Fruit fly (Drosophila melanogaster) whole organism, embryonic: Measurements from ENCODE around the gene sni.

Source experiments
- Aef1 ChIP-seq: fragments of 200-800 bp; sonication (Bioruptor generic); IDR thresholded peaks from 3 replicates; pipeline ENCODE4 v1.3.6; 2022; ENCODE audit warnings: missing biosample characterization, missing genetic modification characterization
- CG10274 ChIP-seq: fragments of 200-800 bp; sonication (Bioruptor generic); optimal IDR thresholded peaks from 3 replicates; lab custom pipeline; 2017; ENCODE audit warnings: missing biosample characterization, mild to moderate bottlenecking, missing genetic modification characterization
- CG10565 ChIP-seq: fragments of 200-800 bp; sonication (Bioruptor generic); optimal IDR thresholded peaks from 3 replicates; lab custom pipeline; 2016; ENCODE audit warnings: missing biosample characterization, mild to moderate bottlenecking, missing genetic modification characterization
- CG10959 ChIP-seq: fragments of 200-800 bp; sonication (Bioruptor generic); IDR thresholded peaks from 2 replicates; pipeline ENCODE4 v1.3.6; 2022; ENCODE audit warnings: missing biosample characterization, missing genetic modification characterization
- CG11723 ChIP-seq: fragments of 200-800 bp; sonication (Bioruptor generic); optimal IDR thresholded peaks from 2 replicates; lab custom pipeline; 2017; ENCODE audit warnings: missing biosample characterization, mild to moderate bottlenecking, missing genetic modification characterization
- CG17359 ChIP-seq: fragments of 200-800 bp; sonication (Bioruptor generic); optimal IDR thresholded peaks from 3 replicates; lab custom pipeline; 2018; ENCODE audit warnings: missing biosample characterization, mild to moderate bottlenecking, missing genetic modification characterization, moderate library complexity
- CG17385 ChIP-seq: fragments of 200-800 bp; sonication (Bioruptor generic); optimal IDR thresholded peaks from 3 replicates; lab custom pipeline; 2018; ENCODE audit warnings: missing biosample characterization, mild to moderate bottlenecking, missing genetic modification characterization
- CG17829 ChIP-seq: fragments of 200-800 bp; optimal IDR thresholded peaks from 2 replicates; lab custom pipeline; 2019; ENCODE audit warnings: missing biosample characterization, mild to moderate bottlenecking, missing genetic modification characterization, moderate library complexity
- CG31441 ChIP-seq: fragments of 200-800 bp; sonication (Bioruptor generic); IDR thresholded peaks from 2 replicates; pipeline ENCODE4 v1.3.6; 2022; ENCODE audit warnings: missing biosample characterization, missing genetic modification characterization
- CG4328 ChIP-seq: fragments of 200-800 bp; sonication (Bioruptor generic); optimal IDR thresholded peaks from 3 replicates; lab custom pipeline; 2017; ENCODE audit warnings: missing biosample characterization, missing genetic modification reagents, missing genetic modification characterization
- CG43689 ChIP-seq: fragments of 200-800 bp; sonication (Bioruptor generic); IDR thresholded peaks from 2 replicates; pipeline ENCODE4 v1.3.6; 2022; ENCODE audit warnings: missing biosample characterization, missing genetic modification characterization
- CG4404 ChIP-seq: fragments of 200-800 bp; sonication (Bioruptor generic); IDR thresholded peaks from 2 replicates; pipeline ENCODE4 v1.3.6; 2022; ENCODE audit warnings: missing biosample characterization, missing genetic modification characterization
- CG4424 ChIP-seq: fragments of 200-800 bp; sonication (Bioruptor generic); optimal IDR thresholded peaks from 3 replicates; lab custom pipeline; 2016; ENCODE audit warnings: missing biosample characterization, missing genetic modification characterization
- CG6791 ChIP-seq: fragments of 200-800 bp; sonication (Bioruptor generic); IDR thresholded peaks from 3 replicates; pipeline ENCODE4 v1.3.6; 2022; ENCODE audit warnings: missing biosample characterization, missing genetic modification characterization; ENCODE audit not compliant: partially characterized antibody
- CG8290 ChIP-seq, 3 experiments: fragments of 200-800 bp; sonication (Bioruptor generic); optimal IDR thresholded peaks; 2 replicates each; lab custom pipeline; 2016 to 2019; ENCODE audit warnings: missing biosample characterization in 3 of 3, missing genetic modification characterization in 3 of 3, mild to moderate bottlenecking in 2 of 3, moderate library complexity in 1 of 3
- D ChIP-seq, 2 experiments: fragments of 200-800 bp in 1 of 2; fragments of >200 bp in 1 of 2; sonication (Bioruptor generic) in 1 of 2; optimal IDR thresholded peaks; 2 replicates in 1 of 2; 3 replicates in 1 of 2; lab custom pipeline; 2017; ENCODE audit warnings: mild to moderate bottlenecking in 1 of 2, missing biosample characterization in 1 of 2, missing genetic modification characterization in 1 of 2, missing genetic modification reagents in 1 of 2
- D19A ChIP-seq: fragments of 200-800 bp; optimal IDR thresholded peaks from 3 replicates; lab custom pipeline; 2019; ENCODE audit warnings: missing biosample characterization, mild to moderate bottlenecking, missing genetic modification characterization, moderate library complexity
- Fer1 ChIP-seq: fragments of 200-800 bp; sonication (Bioruptor generic); optimal IDR thresholded peaks from 2 replicates; lab custom pipeline; 2017; ENCODE audit warnings: missing biosample characterization, mild to moderate bottlenecking, missing genetic modification characterization
- Hey ChIP-seq: fragments of 200-800 bp; sonication (Bioruptor generic); optimal IDR thresholded peaks from 3 replicates; lab custom pipeline; 2018; ENCODE audit warnings: missing biosample characterization, mild to moderate bottlenecking, missing genetic modification characterization
- Hr3 ChIP-seq: fragments of 200-800 bp; sonication (Bioruptor generic); optimal IDR thresholded peaks from 3 replicates; lab custom pipeline; 2016; ENCODE audit warnings: missing biosample characterization, missing genetic modification characterization
- Jarid2 ChIP-seq: fragments of 200-800 bp; sonication (Bioruptor generic); optimal IDR thresholded peaks from 3 replicates; lab custom pipeline; 2017; ENCODE audit warnings: mild to moderate bottlenecking, missing biosample characterization, missing genetic modification reagents, missing genetic modification characterization
- Ravus ChIP-seq: fragments of 200-800 bp; sonication (Bioruptor generic); IDR thresholded peaks from 2 replicates; pipeline ENCODE4 v1.3.6; 2022; ENCODE audit warnings: missing biosample characterization, missing genetic modification characterization
- Trl ChIP-seq, 3 experiments: fragments of >200 bp in 2 of 3; fragments of 200-800 bp in 1 of 3; sonication (Bioruptor generic) in 1 of 3; optimal IDR thresholded peaks; 2 replicates in 1 of 3; 3 replicates in 2 of 3; lab custom pipeline; 2016 to 2017; ENCODE audit warnings: missing biosample characterization in 1 of 3, missing genetic modification characterization in 1 of 3
- Usf ChIP-seq: fragments of 200-800 bp; sonication (Bioruptor generic); optimal IDR thresholded peaks from 2 replicates; lab custom pipeline; 2017; ENCODE audit warnings: missing genotype, missing biosample characterization, missing genetic modification characterization
- ac ChIP-seq: fragments of 200-800 bp; sonication (Bioruptor generic); optimal IDR thresholded peaks from 3 replicates; lab custom pipeline; 2017; ENCODE audit warnings: missing biosample characterization, mild to moderate bottlenecking, missing genetic modification characterization
- bsh ChIP-seq, 2 experiments: fragments of 200-800 bp; sonication (Bioruptor generic); optimal IDR thresholded peaks; 2 replicates each; lab custom pipeline; 2017 to 2018; ENCODE audit warnings: mild to moderate bottlenecking in 2 of 2, missing biosample characterization in 2 of 2, missing genetic modification characterization in 2 of 2, moderate library complexity in 1 of 2
- cato ChIP-seq: fragments of 200-800 bp; sonication (Bioruptor generic); optimal IDR thresholded peaks from 2 replicates; lab custom pipeline; 2016; ENCODE audit warnings: missing biosample characterization, missing genetic modification characterization, borderline replicate concordance
- cg ChIP-seq: fragments of 200-800 bp; sonication (Bioruptor generic); optimal IDR thresholded peaks from 3 replicates; lab custom pipeline; 2019; ENCODE audit warnings: missing biosample characterization, mild to moderate bottlenecking, missing genetic modification characterization, moderate library complexity
- chif ChIP-seq, 2 experiments: fragments of 200-800 bp; sonication (Bioruptor generic); optimal IDR thresholded peaks; 3 replicates each; lab custom pipeline; 2016; ENCODE audit warnings: missing biosample characterization in 2 of 2, missing genetic modification characterization in 2 of 2
- croc ChIP-seq: fragments of 200-800 bp; sonication (Bioruptor generic); conservative IDR thresholded peaks from 3 replicates; pipeline ENCODE4 v1.3.6; 2022; ENCODE audit warnings: missing biosample characterization, missing genetic modification characterization
- dmrt11E ChIP-seq: fragments of 200-800 bp; sonication (Bioruptor generic); optimal IDR thresholded peaks from 3 replicates; lab custom pipeline; 2018; ENCODE audit warnings: missing biosample characterization, mild to moderate bottlenecking, missing genetic modification characterization, moderate library complexity
- exex ChIP-seq: fragments of 200-800 bp; sonication (Bioruptor generic); optimal IDR thresholded peaks from 4 replicates; lab custom pipeline; 2018; ENCODE audit warnings: missing biosample characterization, mild to moderate bottlenecking, missing genetic modification characterization, moderate library complexity
- fd64A ChIP-seq: fragments of 200-800 bp; sonication (Bioruptor generic); optimal IDR thresholded peaks from 3 replicates; lab custom pipeline; 2018; ENCODE audit warnings: missing biosample characterization, mild to moderate bottlenecking, missing genetic modification characterization
- gem ChIP-seq: fragments of 200-800 bp; sonication (Bioruptor generic); optimal IDR thresholded peaks from 2 replicates; lab custom pipeline; 2019; ENCODE audit warnings: missing biosample characterization, mild to moderate bottlenecking, missing genetic modification characterization, moderate library complexity
- ham ChIP-seq: fragments of 200-800 bp; sonication (Bioruptor generic); IDR thresholded peaks from 2 replicates; pipeline ENCODE4 v1.3.6; 2022; ENCODE audit warnings: missing biosample characterization, missing genetic modification characterization
- kni ChIP-seq: fragments of 200-800 bp; sonication (Bioruptor generic); optimal IDR thresholded peaks from 3 replicates; lab custom pipeline; 2017; ENCODE audit warnings: mild to moderate bottlenecking, missing biosample characterization, missing genetic modification reagents, missing genetic modification characterization
- lola ChIP-seq, 3 experiments: fragments of >200 bp in 2 of 3; fragments of 200-800 bp in 1 of 3; sonication (Bioruptor generic) in 1 of 3; optimal IDR thresholded peaks; 2 replicates each; lab custom pipeline; 2017 to 2019; ENCODE audit warnings: missing biosample characterization in 3 of 3, missing genetic modification characterization in 3 of 3, mild to moderate bottlenecking in 1 of 3, moderate library complexity in 1 of 3
- maf-S ChIP-seq: fragments of 200-800 bp; sonication (Bioruptor generic); optimal IDR thresholded peaks from 2 replicates; lab custom pipeline; 2016; ENCODE audit warnings: missing biosample characterization, missing genetic modification characterization
- mam ChIP-seq: fragments of 200-800 bp; sonication (Bioruptor generic); optimal IDR thresholded peaks from 3 replicates; lab custom pipeline; 2016; ENCODE audit warnings: missing biosample characterization, missing genetic modification characterization
- onecut ChIP-seq: fragments of 200-800 bp; sonication (Bioruptor generic); IDR thresholded peaks from 2 replicates; pipeline ENCODE4 v1.3.6; 2022; ENCODE audit warnings: missing biosample characterization, missing genetic modification characterization
- pros ChIP-seq: fragments of 200-800 bp; sonication (Bioruptor generic); optimal IDR thresholded peaks from 3 replicates; lab custom pipeline; 2019; ENCODE audit warnings: missing biosample characterization, mild to moderate bottlenecking, missing genetic modification characterization, moderate library complexity
- row ChIP-seq: fragments of 200-800 bp; sonication (Bioruptor generic); IDR thresholded peaks from 3 replicates; pipeline ENCODE4 v1.3.6; 2022; ENCODE audit warnings: missing biosample characterization, missing genetic modification characterization
- sd ChIP-seq: fragments of 200-800 bp; sonication (Bioruptor generic); optimal IDR thresholded peaks from 3 replicates; lab custom pipeline; 2018; ENCODE audit warnings: missing biosample characterization, mild to moderate bottlenecking, missing genetic modification characterization, moderate library complexity
- wor ChIP-seq: fragments of 200-800 bp; sonication (Bioruptor generic); IDR thresholded peaks from 2 replicates; pipeline ENCODE4 v1.3.6; 2022; ENCODE audit warnings: missing biosample characterization, missing genetic modification characterization
- yki ChIP-seq: fragments of >200 bp; optimal IDR thresholded peaks from 3 replicates; lab custom pipeline; 2018
- z ChIP-seq: fragments of 200-800 bp; sonication (Bioruptor generic); IDR thresholded peaks from 3 replicates; pipeline ENCODE4 v1.3.6; 2022; ENCODE audit warnings: missing biosample characterization, missing genetic modification characterization
- zen ChIP-seq: fragments of 200-800 bp; sonication (Bioruptor generic); optimal IDR thresholded peaks from 3 replicates; lab custom pipeline; 2018; ENCODE audit warnings: missing biosample characterization, mild to moderate bottlenecking, missing genetic modification characterization, moderate library complexity
- zf30C ChIP-seq: fragments of 200-800 bp; sonication (Bioruptor generic); optimal IDR thresholded peaks from 3 replicates; lab custom pipeline; 2018; ENCODE audit warnings: missing biosample characterization, mild to moderate bottlenecking, missing genetic modification characterization

The sni gene

dm6 chrX:8215094-8215854 is 28.5 kb downstream of the sni start:
- TF ChIP-seq dmrt11E = peak; percentile 21
- TF ChIP-seq CG4424 (GFP tag; lab: Kevin White, UChicago) = no peak
- TF ChIP-seq Fer1 (GFP tag; lab: Kevin White, UChicago) = no peak
- TF ChIP-seq CG6791 (GFP tag; lab: Robert Waterston, UW) = no peak
- no peak for TF ChIP-seq Hr3
- TF ChIP-seq pros (GFP tag; lab: Kevin White, UChicago) = peak; percentile 85
- TF ChIP-seq chif (GFP tag; optimal IDR thresholded peaks at IDR 0.05; lab: Kevin White, UChicago) = no peak
- TF ChIP-seq lola (GFP tag; optimal IDR thresholded peaks at IDR 0.05; lab: Kevin White, UChicago) = peak in 1 of 3 experiments; percentile 24
- no peak for TF ChIP-seq CG11723
- TF ChIP-seq z = 0 out of 3 replicates have a peak, but pooled peaks have one; percentile 58
- TF ChIP-seq CG10274 (GFP tag; lab: Kevin White, UChicago) = peak; percentile 53
- no peak for TF ChIP-seq CG4328
- peak in 1 of 2 experiments; percentile 62 for TF ChIP-seq bsh (GFP tag; optimal IDR thresholded peaks at IDR 0.05; lab: Kevin White, UChicago)
- no peak for TF ChIP-seq ac (GFP tag; lab: Kevin White, UChicago)
- TF ChIP-seq cato = no peak
- no peak for TF ChIP-seq CG43689 (GFP tag; lab: Robert Waterston, UW)
- TF ChIP-seq exex = no peak
- no peak for TF ChIP-seq Aef1 (GFP tag; lab: Robert Waterston, UW)
- TF ChIP-seq zf30C = no peak
- no peak for TF ChIP-seq Hey (tag; lab: Kevin White, UChicago)
- no peak for TF ChIP-seq CG8290 (GFP tag; optimal IDR thresholded peaks at IDR 0.05; lab: Kevin White, UChicago)
- TF ChIP-seq CG8290 (tag; optimal IDR thresholded peaks at IDR 0.05; lab: Kevin White, UChicago) = no peak
- TF ChIP-seq CG4404 (GFP tag; lab: Robert Waterston, UW) = no peak
- peak; percentile 74 for TF ChIP-seq cg (GFP tag; lab: Kevin White, UChicago)
- TF ChIP-seq Ravus = no peak
- TF ChIP-seq CG31441 (GFP tag; lab: Robert Waterston, UW) = no peak
- TF ChIP-seq kni (GFP tag; lab: Kevin White, UChicago) = peak; percentile 40
- TF ChIP-seq maf-S (GFP tag; lab: Kevin White, UChicago) = no peak
- no peak for TF ChIP-seq Jarid2 (GFP tag; lab: Kevin White, UChicago)
- peak; percentile 84 for TF ChIP-seq CG17385 (GFP tag; lab: Kevin White, UChicago)
- TF ChIP-seq CG17359 (tag; lab: Kevin White, UChicago) = no peak
- TF ChIP-seq yki (lab: Kevin White, UChicago) = peak; percentile 43
- no peak for TF ChIP-seq mam (GFP tag; lab: Kevin White, UChicago)
- TF ChIP-seq D (optimal IDR thresholded peaks at IDR 0.05; lab: Kevin White, UChicago) = peak; percentile 78
- no peak for TF ChIP-seq D (GFP tag; optimal IDR thresholded peaks at IDR 0.05; lab: Kevin White, UChicago)
- no peak for TF ChIP-seq CG17829
- TF ChIP-seq CG10565 (GFP tag; lab: Kevin White, UChicago) = no peak
- no peak for TF ChIP-seq ham
- no peak for TF ChIP-seq fd64A (GFP tag; lab: Kevin White, UChicago)
- TF ChIP-seq zen (tag; lab: Kevin White, UChicago) = peak; percentile 56
- TF ChIP-seq croc (GFP tag; lab: Robert Waterston, UW) = no peak
- no peak for TF ChIP-seq row (GFP tag; lab: Robert Waterston, UW)
- peak; percentile 26 for TF ChIP-seq sd (tag; lab: Kevin White, UChicago)
- no peak for TF ChIP-seq CG10959 (GFP tag; lab: Robert Waterston, UW)
- TF ChIP-seq gem (tag; lab: Kevin White, UChicago) = peak; percentile 4
- TF ChIP-seq onecut (GFP tag; lab: Robert Waterston, UW) = no peak
- peak; percentile 72 for TF ChIP-seq D19A (tag; lab: Kevin White, UChicago)
- TF ChIP-seq wor (GFP tag; lab: Robert Waterston, UW) = no peak
- no peak for TF ChIP-seq Usf (GFP tag; lab: Kevin White, UChicago)
- TF ChIP-seq Trl (optimal IDR thresholded peaks at IDR 0.05; lab: Kevin White, UChicago) = peak; percentile 40 to 77
- TF ChIP-seq Trl (GFP tag; optimal IDR thresholded peaks at IDR 0.05; lab: Kevin White, UChicago) = no peak
